Worm (Caenorhabditis elegans) whole organism, L3 larva: ENCODE data around the gene C34F11.1.

Source experiments
- ceh-9 ChIP-seq: sonication (generic microtip); optimal IDR thresholded peaks from 2 replicates; lab custom pipeline; 2018; ENCODE audit warnings: missing biosample characterization, missing genetic modification characterization
- elt-2 ChIP-seq: sonication (generic microtip); optimal IDR thresholded peaks from 2 replicates; lab custom pipeline; 2016; ENCODE audit warnings: missing genetic modification reagents, mild to moderate bottlenecking, missing genetic modification characterization, missing compliant biosample characterization
- nhr-76 ChIP-seq: fragments of 150-350 bp; sonication (generic microtip); optimal IDR thresholded peaks from 5 replicates; lab custom pipeline; 2014; ENCODE audit warnings: missing biosample characterization, missing genetic modification characterization
- pqm-1 ChIP-seq: fragments of 150-350 bp; optimal IDR thresholded peaks from 2 replicates; lab custom pipeline; 2017; ENCODE audit warnings: missing biosample characterization, missing genetic modification characterization, inconsistent platforms
- snpc-4 ChIP-seq: fragments of 150-350 bp; optimal IDR thresholded peaks from 2 replicates; lab custom pipeline; 2014; ENCODE audit warnings: missing biosample characterization, missing genetic modification characterization

DNA sequence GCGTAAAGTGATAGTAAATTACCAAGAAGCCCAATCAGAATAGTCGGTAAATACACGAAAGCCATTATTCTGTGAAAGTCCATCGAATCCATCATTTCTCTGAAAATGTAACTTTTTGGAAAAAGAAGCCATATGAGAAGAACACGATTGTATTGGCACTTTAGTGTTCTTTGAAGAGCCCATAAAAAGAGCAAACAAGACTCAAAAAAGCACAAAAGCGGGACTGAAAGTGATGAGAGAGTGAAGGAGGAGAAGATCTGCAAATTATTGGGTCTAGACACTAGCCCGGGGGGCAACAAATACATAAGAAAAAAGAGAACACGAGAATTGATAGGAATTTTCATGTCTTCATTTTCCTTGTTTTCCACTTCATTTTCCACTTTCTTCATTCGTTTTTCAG lies 42.7 kb downstream of the C34F11.1 start, which contains the start of gene frpr-4:
- TF ChIP-seq ceh-9 (tag; lab: Kevin White, UChicago) (no peak), pqm-1 (no peak), elt-2 (no peak), snpc-4 (tag; lab: Kevin White, UChicago) (no peak), nhr-76 (tag; lab: Kevin White, UChicago) (no peak)
